Fruit fly (Drosophila melanogaster) whole organism, prepupa: ENCODE data around the gene RpL34a.

Experiments used
- Blimp-1 ChIP-seq: fragments of 200-800 bp; sonication (Bioruptor generic); optimal IDR thresholded peaks from 3 replicates; lab custom pipeline; 2017; ENCODE audit warnings: missing biosample characterization, missing genetic modification characterization, mild to moderate bottlenecking, moderate library complexity, missing genetic modification reagents
- CG11762 ChIP-seq: fragments of 200-800 bp; sonication (Bioruptor generic); optimal IDR thresholded peaks from 3 replicates; lab custom pipeline; 2016; ENCODE audit warnings: missing biosample characterization, missing genetic modification characterization; ENCODE audit not compliant: insufficient read depth
- CG11902 ChIP-seq: fragments of 200-800 bp; sonication (Bioruptor generic); optimal IDR thresholded peaks from 3 replicates; lab custom pipeline; 2016; ENCODE audit warnings: missing biosample characterization, missing genetic modification characterization
- CG15336 ChIP-seq: fragments of 200-800 bp; sonication (Bioruptor generic); IDR thresholded peaks from 2 replicates; pipeline ENCODE4 v1.3.6; 2022; ENCODE audit warnings: missing biosample characterization, missing genetic modification characterization
- CG1621 ChIP-seq: fragments of 200-800 bp; sonication (Bioruptor generic); optimal IDR thresholded peaks from 3 replicates; lab custom pipeline; 2018; ENCODE audit warnings: missing biosample characterization, mild to moderate bottlenecking, missing genetic modification characterization
- CG3032 ChIP-seq: fragments of 200-800 bp; optimal IDR thresholded peaks from 2 replicates; lab custom pipeline; 2019; ENCODE audit warnings: missing biosample characterization, mild to moderate bottlenecking, missing genetic modification characterization, moderate library complexity
- CG32006 ChIP-seq: fragments of 200-800 bp; sonication (Bioruptor generic); optimal IDR thresholded peaks from 3 replicates; lab custom pipeline; 2017; ENCODE audit warnings: missing biosample characterization, mild to moderate bottlenecking, missing genetic modification characterization
- CG34406 ChIP-seq: fragments of 200-800 bp; sonication (Bioruptor generic); optimal IDR thresholded peaks from 3 replicates; lab custom pipeline; 2016; ENCODE audit warnings: missing biosample characterization, missing genetic modification characterization
- CG3919 ChIP-seq: fragments of 200-800 bp; sonication (Bioruptor generic); optimal IDR thresholded peaks from 3 replicates; lab custom pipeline; 2016; ENCODE audit warnings: missing biosample characterization, missing genetic modification characterization
- CG4318 ChIP-seq: fragments of 200-800 bp; sonication (Bioruptor generic); optimal IDR thresholded peaks from 3 replicates; lab custom pipeline; 2017; ENCODE audit warnings: missing biosample characterization, mild to moderate bottlenecking, missing genetic modification characterization
- CG6276 ChIP-seq: fragments of 200-800 bp; sonication (Bioruptor generic); optimal IDR thresholded peaks from 2 replicates; lab custom pipeline; 2017; ENCODE audit warnings: missing biosample characterization, mild to moderate bottlenecking, missing genetic modification characterization
- CG6792 ChIP-seq: fragments of 200-800 bp; sonication (Bioruptor generic); optimal IDR thresholded peaks from 3 replicates; lab custom pipeline; 2016; ENCODE audit warnings: missing biosample characterization, missing genetic modification characterization
- CG9139 ChIP-seq: fragments of 200-800 bp; sonication (Bioruptor generic); optimal IDR thresholded peaks from 3 replicates; lab custom pipeline; 2017; ENCODE audit warnings: missing biosample characterization, mild to moderate bottlenecking, missing genetic modification characterization
- Eip78C ChIP-seq: fragments of 200-800 bp; sonication (Bioruptor generic); peaks from one replicate; lab custom pipeline; 2016; ENCODE audit warnings: missing biosample characterization, missing genetic modification characterization
- Eip93F ChIP-seq: fragments of 200-800 bp; sonication (Bioruptor generic); optimal IDR thresholded peaks from 2 replicates; lab custom pipeline; 2016; ENCODE audit warnings: missing biosample characterization, mild to moderate bottlenecking, missing genetic modification characterization
- Ets21C ChIP-seq: fragments of 200-800 bp; sonication (Bioruptor generic); optimal IDR thresholded peaks from 3 replicates; lab custom pipeline; 2016; ENCODE audit warnings: missing biosample characterization, missing genetic modification characterization
- Ets96B ChIP-seq: fragments of 200-800 bp; optimal IDR thresholded peaks from 2 replicates; lab custom pipeline; 2019; ENCODE audit warnings: missing biosample characterization, mild to moderate bottlenecking, missing genetic modification characterization, moderate library complexity
- Hr38 ChIP-seq: sonication (Bioruptor generic); optimal IDR thresholded peaks from 2 replicates; lab custom pipeline; 2016; ENCODE audit warnings: missing biosample characterization, missing genetic modification characterization
- Hr4 ChIP-seq: fragments of 200-800 bp; sonication (Bioruptor generic); optimal IDR thresholded peaks from 3 replicates; lab custom pipeline; 2016; ENCODE audit warnings: missing biosample characterization, missing genetic modification characterization
- Lpt ChIP-seq: fragments of 200-800 bp; sonication (Bioruptor generic); optimal IDR thresholded peaks from 3 replicates; lab custom pipeline; 2016; ENCODE audit warnings: missing biosample characterization, missing genetic modification characterization
- Met ChIP-seq: fragments of 200-800 bp; sonication (Bioruptor generic); optimal IDR thresholded peaks from 3 replicates; lab custom pipeline; 2016; ENCODE audit warnings: missing biosample characterization, missing genetic modification characterization
- OdsH ChIP-seq: fragments of 200-800 bp; sonication (Bioruptor generic); optimal IDR thresholded peaks from 3 replicates; lab custom pipeline; 2016; ENCODE audit warnings: missing biosample characterization, missing genetic modification characterization
- Sox102F ChIP-seq: fragments of 200-800 bp; sonication (Bioruptor generic); optimal IDR thresholded peaks from 2 replicates; lab custom pipeline; 2016; ENCODE audit warnings: missing biosample characterization, mild to moderate bottlenecking, missing genetic modification characterization
- Sox15 ChIP-seq: fragments of 200-800 bp; sonication (Bioruptor generic); optimal IDR thresholded peaks from 3 replicates; lab custom pipeline; 2016; ENCODE audit warnings: missing biosample characterization, missing genetic modification characterization
- achi ChIP-seq: fragments of 200-800 bp; sonication (Bioruptor generic); optimal IDR thresholded peaks from 3 replicates; lab custom pipeline; 2016; ENCODE audit warnings: missing biosample characterization, missing genetic modification characterization
- acj6 ChIP-seq: fragments of 200-800 bp; sonication (Bioruptor generic); optimal IDR thresholded peaks from 3 replicates; lab custom pipeline; 2016; ENCODE audit warnings: missing biosample characterization, missing genetic modification characterization
- dac ChIP-seq: fragments of 200-800 bp; sonication (Bioruptor generic); optimal IDR thresholded peaks from 2 replicates; lab custom pipeline; 2017; ENCODE audit warnings: missing biosample characterization, mild to moderate bottlenecking, missing genetic modification characterization
- dsx ChIP-seq: fragments of 200-800 bp; optimal IDR thresholded peaks from 3 replicates; lab custom pipeline; 2019; ENCODE audit warnings: missing biosample characterization, mild to moderate bottlenecking, missing genetic modification characterization, moderate library complexity; ENCODE audit not compliant: poor library complexity, severe bottlenecking
- eg ChIP-seq: fragments of 200-800 bp; sonication (Bioruptor generic); IDR thresholded peaks from 3 replicates; pipeline ENCODE4 v1.3.6; 2022; ENCODE audit warnings: missing biosample characterization, missing genetic modification characterization
- esn ChIP-seq: fragments of 200-800 bp; sonication (Bioruptor generic); optimal IDR thresholded peaks from 2 replicates; lab custom pipeline; 2016; ENCODE audit warnings: missing biosample characterization, mild to moderate bottlenecking, missing genetic modification characterization, moderate library complexity
- fd59A ChIP-seq: fragments of 200-800 bp; sonication (Bioruptor generic); optimal IDR thresholded peaks from 2 replicates; lab custom pipeline; 2017; ENCODE audit warnings: missing biosample characterization, mild to moderate bottlenecking, missing genetic modification characterization, missing genetic modification reagents
- fd85E ChIP-seq: fragments of 200-800 bp; sonication (Bioruptor generic); optimal IDR thresholded peaks from 3 replicates; lab custom pipeline; 2016; ENCODE audit warnings: missing biosample characterization, missing genetic modification characterization
- fkh ChIP-seq: fragments of 200-800 bp; sonication (Bioruptor generic); optimal IDR thresholded peaks from 3 replicates; lab custom pipeline; 2017; ENCODE audit warnings: missing biosample characterization, mild to moderate bottlenecking, missing genetic modification characterization, moderate library complexity
- net ChIP-seq: fragments of 200-800 bp; sonication (Bioruptor generic); optimal IDR thresholded peaks from 3 replicates; lab custom pipeline; 2016; ENCODE audit warnings: missing biosample characterization, missing genetic modification characterization
- pdm3 ChIP-seq: fragments of 200-800 bp; sonication (Bioruptor generic); optimal IDR thresholded peaks from 3 replicates; lab custom pipeline; 2016; ENCODE audit warnings: missing biosample characterization, missing genetic modification characterization
- spab ChIP-seq: fragments of 200-800 bp; sonication (Bioruptor generic); optimal IDR thresholded peaks from 2 replicates; lab custom pipeline; 2017; ENCODE audit warnings: missing biosample characterization, mild to moderate bottlenecking, missing genetic modification characterization, missing genetic modification reagents
- ss ChIP-seq, 2 experiments: fragments of 200-800 bp; sonication (Bioruptor generic); optimal IDR thresholded peaks; 2 replicates in 1 of 2; 3 replicates in 1 of 2; lab custom pipeline; 2017 to 2018; ENCODE audit warnings: mild to moderate bottlenecking in 2 of 2, missing biosample characterization in 2 of 2, missing genetic modification characterization in 2 of 2, moderate library complexity in 1 of 2
- svp ChIP-seq: fragments of 200-800 bp; sonication (Bioruptor generic); peaks from one replicate; lab custom pipeline; 2016; ENCODE audit warnings: missing biosample characterization, missing genetic modification characterization
- topi ChIP-seq: fragments of 200-800 bp; sonication (Bioruptor generic); optimal IDR thresholded peaks from 3 replicates; lab custom pipeline; 2016; ENCODE audit warnings: missing biosample characterization, missing genetic modification characterization
- vri ChIP-seq: fragments of 200-800 bp; sonication (Bioruptor generic); optimal IDR thresholded peaks from 3 replicates; lab custom pipeline; 2016; ENCODE audit warnings: missing biosample characterization, mild to moderate bottlenecking, missing genetic modification characterization

Gene RpL34a

DNA sequence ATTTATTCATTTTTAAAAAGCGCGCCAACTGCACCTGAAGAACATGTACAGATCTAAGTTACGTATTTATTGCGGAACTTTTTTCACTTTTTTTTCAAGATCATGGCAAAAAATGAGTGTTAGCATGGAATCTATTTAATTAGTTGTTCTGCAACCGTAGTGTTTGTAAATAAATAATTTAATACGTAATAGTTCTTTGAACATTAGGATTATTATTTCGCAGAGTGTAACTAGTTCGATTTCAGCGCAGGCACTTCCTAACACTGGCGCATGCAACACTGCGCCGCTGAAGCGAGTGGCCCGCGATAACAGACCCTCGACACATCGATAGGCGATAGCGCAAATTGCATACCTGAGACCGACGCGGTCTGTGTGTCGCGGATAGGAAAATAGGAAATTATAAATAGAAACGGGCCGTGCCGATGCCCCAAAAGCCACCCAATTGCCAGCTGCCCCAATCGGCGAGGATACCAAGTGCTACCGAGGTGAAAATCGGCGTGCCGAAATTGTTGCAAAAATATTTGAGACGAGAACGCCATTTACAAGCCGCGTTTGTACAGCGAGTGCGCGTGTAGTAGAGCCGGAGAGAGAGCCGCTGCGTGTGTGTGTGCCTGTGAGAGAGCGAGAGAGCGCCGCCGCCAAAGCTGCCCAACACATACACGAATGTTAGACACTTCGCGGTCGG lies 17.5 kb downstream of the RpL34a start, which contains the start of gene gro (continued):
- TF ChIP-seq CG6792 (GFP tag; lab: Kevin White, UChicago) (peak; percentile 66), Ets21C (GFP tag; lab: Kevin White, UChicago) (peak; percentile 55), topi (GFP tag; lab: Kevin White, UChicago) (peak; percentile 73), CG11762 (GFP tag; lab: Kevin White, UChicago) (peak; percentile 66), Sox15 (GFP tag; lab: Kevin White, UChicago) (peak; percentile 46), dsx (GFP tag; lab: Kevin White, UChicago) (no peak), CG3919 (GFP tag; lab: Kevin White, UChicago) (peak; percentile 74), fd59A (no peak), CG3032 (tag; lab: Kevin White, UChicago) (peak; percentile 67), net (GFP tag; lab: Kevin White, UChicago) (peak; percentile 26), achi (GFP tag; lab: Kevin White, UChicago) (peak; percentile 63), Met (GFP tag; lab: Kevin White, UChicago) (peak; percentile 80), CG15336 (peak; percentile 54; the same call in 1 of the 2 replicates)

dm6 chr3R:26039793-26040335 lies 19.2 kb downstream of the RpL34a start:
- no peak for TF ChIP-seq net (GFP tag; lab: Kevin White, UChicago)
- peak; percentile 13 for TF ChIP-seq Eip78C (GFP tag; lab: Kevin White, UChicago)

DNA sequence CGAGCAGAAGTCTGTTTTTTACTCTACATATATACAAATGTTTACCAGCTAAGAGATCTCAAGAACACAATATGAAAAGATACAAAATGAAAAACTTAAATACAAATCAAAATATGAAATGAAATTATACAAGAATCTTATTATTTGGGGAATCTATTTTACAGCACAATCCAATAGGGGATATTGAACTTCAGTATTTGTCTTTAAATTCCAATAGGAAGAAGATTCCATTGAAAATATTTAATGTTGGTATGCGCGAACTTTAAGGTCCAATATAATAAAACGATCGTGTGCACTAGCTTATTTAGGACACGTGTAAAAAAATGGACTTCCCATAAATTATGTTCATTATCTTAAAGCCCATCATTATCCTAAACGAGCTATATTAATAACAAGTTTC lies 21.2 kb downstream of the RpL34a start:
- no peak for TF ChIP-seq Eip93F (GFP tag; lab: Kevin White, UChicago)
- TF ChIP-seq CG3919 (GFP tag; lab: Kevin White, UChicago): no peak
- no peak for TF ChIP-seq Met (GFP tag; lab: Kevin White, UChicago)
- TF ChIP-seq Blimp-1: no peak
- no peak for TF ChIP-seq pdm3 (GFP tag; lab: Kevin White, UChicago)
- TF ChIP-seq CG34406 (GFP tag; lab: Kevin White, UChicago): no peak
- no peak for TF ChIP-seq CG6276 (GFP tag; lab: Kevin White, UChicago)
- no peak for TF ChIP-seq fd85E (GFP tag; lab: Kevin White, UChicago)
- TF ChIP-seq fd59A: no peak
- TF ChIP-seq Hr38 (GFP tag; lab: Kevin White, UChicago): no peak
- no peak for TF ChIP-seq Ets96B
- no peak for TF ChIP-seq achi (GFP tag; lab: Kevin White, UChicago)
- no peak for TF ChIP-seq CG3032 (tag; lab: Kevin White, UChicago)
- TF ChIP-seq spab (GFP tag; lab: Kevin White, UChicago): no peak
- TF ChIP-seq svp: no peak
- TF ChIP-seq eg (GFP tag; lab: Robert Waterston, UW): no peak
- TF ChIP-seq topi (GFP tag; lab: Kevin White, UChicago): no peak

DNA sequence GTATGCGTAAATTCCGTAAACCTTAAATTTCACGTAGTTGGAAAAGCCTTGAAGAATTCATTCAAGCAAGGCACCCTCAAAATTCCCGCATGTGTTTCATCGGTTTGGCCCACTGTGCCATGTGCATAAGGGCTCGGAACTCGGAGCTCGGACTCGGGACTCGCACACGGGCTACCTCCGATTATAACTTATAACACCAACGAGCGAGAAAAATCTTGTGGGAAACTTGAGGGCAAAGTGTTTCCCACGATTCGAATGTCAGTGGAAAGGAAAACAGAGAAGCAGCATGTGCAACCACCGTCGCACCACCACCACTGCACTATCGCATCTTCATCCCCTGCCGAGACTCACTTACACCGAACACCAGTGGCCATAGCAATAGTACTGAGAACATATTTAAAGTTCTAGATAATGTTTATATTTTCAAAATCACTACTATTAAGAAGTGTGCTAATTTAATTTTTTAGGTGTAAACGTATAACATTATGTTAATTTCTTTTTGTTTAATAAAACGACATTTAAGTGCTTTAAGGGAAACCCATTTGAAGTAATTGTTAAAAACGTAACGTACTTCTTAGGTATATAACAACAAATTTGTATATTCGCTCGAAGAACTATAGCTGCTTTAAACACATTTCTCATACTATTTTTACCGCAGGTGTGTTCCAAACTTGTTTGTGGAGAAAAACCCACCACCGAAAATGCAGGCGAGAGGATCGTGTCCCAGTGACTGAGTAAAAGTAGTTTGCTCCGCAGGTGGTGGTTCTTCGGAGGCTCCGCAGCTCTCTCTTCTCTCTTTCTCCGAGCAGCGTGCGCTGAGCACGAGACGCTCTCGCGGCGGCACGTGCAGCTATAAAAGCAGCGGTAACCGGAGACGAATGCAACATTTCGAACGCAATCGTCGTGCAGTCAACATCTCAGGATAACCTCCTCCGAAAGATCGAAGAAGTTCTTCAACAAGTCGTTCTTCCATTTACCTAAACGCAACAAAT lies 22.6 kb downstream of the RpL34a start:
- peak; percentile 76 for TF ChIP-seq CG1621 (tag; lab: Kevin White, UChicago)
- TF ChIP-seq dac (GFP tag; lab: Kevin White, UChicago): peak; percentile 61
- TF ChIP-seq Hr38 (GFP tag; lab: Kevin White, UChicago): no peak
- TF ChIP-seq Lpt: peak; percentile 68
- peak; percentile 95 to 96 for TF ChIP-seq ss (GFP tag; optimal IDR thresholded peaks at IDR 0.05; lab: Kevin White, UChicago)
- TF ChIP-seq Ets21C (GFP tag; lab: Kevin White, UChicago): peak; percentile 76
- peak; percentile 93 for TF ChIP-seq spab (GFP tag; lab: Kevin White, UChicago)
- TF ChIP-seq vri (GFP tag; lab: Kevin White, UChicago): peak; percentile 84
- TF ChIP-seq CG4318 (GFP tag; lab: Kevin White, UChicago): peak; percentile 72
- TF ChIP-seq Sox102F (GFP tag; lab: Kevin White, UChicago): peak; percentile 90
- TF ChIP-seq CG11902 (GFP tag; lab: Kevin White, UChicago): peak; percentile 72
- peak; percentile 83 for TF ChIP-seq Hr4 (GFP tag; lab: Kevin White, UChicago)
- peak; percentile 59 for TF ChIP-seq fkh
- TF ChIP-seq achi (GFP tag; lab: Kevin White, UChicago): peak; percentile 91
- peak; percentile 86 for TF ChIP-seq CG9139
- TF ChIP-seq acj6 (GFP tag; lab: Kevin White, UChicago): peak; percentile 84
- TF ChIP-seq CG6276 (GFP tag; lab: Kevin White, UChicago): peak; percentile 87
- TF ChIP-seq CG32006 (GFP tag; lab: Kevin White, UChicago): peak; percentile 91
- peak; percentile 95 for TF ChIP-seq esn
- peak; percentile 94 for TF ChIP-seq CG3032 (tag; lab: Kevin White, UChicago)
- peak; percentile 87 for TF ChIP-seq OdsH (GFP tag; lab: Kevin White, UChicago)
